Fruit fly (Drosophila melanogaster) whole organism: ENCODE data around the gene cort.

Source experiments
- CG8478 ChIP-seq: fragments of >200 bp; optimal IDR thresholded peaks from 2 replicates; lab custom pipeline; 2018; ENCODE audit warnings: inconsistent platforms
- Dll ChIP-seq: fragments of >200 bp; optimal IDR thresholded peaks from 2 replicates; lab custom pipeline; 2017
- EcR ChIP-seq, 2 experiments: fragments of >200 bp; optimal IDR thresholded peaks; 2 replicates each; lab custom pipeline; 2017; ENCODE audit warnings: missing biosample characterization in 2 of 2, missing genetic modification characterization in 2 of 2, missing genetic modification reagents in 2 of 2
- pan ChIP-seq: fragments of >200 bp; optimal IDR thresholded peaks from 2 replicates; lab custom pipeline; 2017
- psq ChIP-seq: fragments of >200 bp; optimal IDR thresholded peaks from 2 replicates; lab custom pipeline; 2017
- usp ChIP-seq: fragments of >200 bp; optimal IDR thresholded peaks from 2 replicates; lab custom pipeline; 2017; ENCODE audit warnings: missing biosample characterization, missing genetic modification characterization, mixed read lengths

dm6 chr2L:6671409-6671808, 5.0 kb downstream of the cort start:
- TF ChIP-seq EcR (GFP tag; optimal IDR thresholded peaks at IDR 0.05; lab: Kevin White, UChicago) (no peak), CG8478 (no peak), psq (lab: Kevin White, UChicago) (no peak), usp (GFP tag; lab: Kevin White, UChicago) (no peak), pan (lab: Kevin White, UChicago) (no peak), Dll (no peak)
